Worm (Caenorhabditis elegans) whole organism, young adult: ENCODE data around the gene coq-8.

Source experiments
- T07F8.4 ChIP-seq: sonication (generic microtip); optimal IDR thresholded peaks from 2 replicates; lab custom pipeline; 2016; ENCODE audit warnings: mild to moderate bottlenecking, missing genetic modification characterization, moderate library complexity, missing compliant biosample characterization
- ama-1 ChIP-seq, 3 experiments: fragments of 150-350 bp in 1 of 3; sonication (generic microtip) in 2 of 3; optimal IDR thresholded peaks; 2 replicates each; lab custom pipeline; 2014 to 2018; ENCODE audit warnings: missing biosample characterization in 2 of 3, missing genetic modification characterization in 2 of 3, missing genetic modification reagents in 2 of 3
- bed-2 ChIP-seq: fragments of 200-800 bp; sonication (Bioruptor generic); IDR thresholded peaks from 2 replicates; pipeline ENCODE4 v1.3.6; 2022; ENCODE audit warnings: missing genetic modification reagents, missing genetic modification characterization, missing compliant biosample characterization
- lin-40 ChIP-seq: sonication (generic microtip); optimal IDR thresholded peaks from 2 replicates; lab custom pipeline; 2016; ENCODE audit warnings: missing genetic modification characterization, mild to moderate bottlenecking, missing compliant biosample characterization, missing genotype, missing genetic modification reagents
- lsy-27 ChIP-seq: sonication (generic microtip); optimal IDR thresholded peaks from 2 replicates; lab custom pipeline; 2017; ENCODE audit warnings: missing genetic modification characterization, mild to moderate bottlenecking, missing compliant biosample characterization, antibody characterized with exemption, missing genotype, borderline replicate concordance; ENCODE audit not compliant: insufficient read depth
- mel-28 ChIP-seq: sonication (generic microtip); optimal IDR thresholded peaks from 2 replicates; lab custom pipeline; 2016; ENCODE audit warnings: borderline replicate concordance, mild to moderate bottlenecking, missing genetic modification characterization, missing compliant biosample characterization
- mxl-1 ChIP-seq: sonication (generic microtip); optimal IDR thresholded peaks from 2 replicates; lab custom pipeline; 2016; ENCODE audit warnings: missing genetic modification characterization, missing compliant biosample characterization
- pha-4 ChIP-seq: fragments of 150-350 bp; sonication (generic microtip); optimal IDR thresholded peaks from 2 replicates; lab custom pipeline; 2014; ENCODE audit warnings: missing biosample characterization, missing genetic modification reagents, missing genetic modification characterization
- repo-1 ChIP-seq: sonication (generic microtip); optimal IDR thresholded peaks from 2 replicates; lab custom pipeline; 2017; ENCODE audit warnings: mild to moderate bottlenecking, missing genetic modification characterization, missing compliant biosample characterization
- snpc-1.3 ChIP-seq: sonication (generic microtip); optimal IDR thresholded peaks from 2 replicates; lab custom pipeline; 2017; ENCODE audit warnings: missing genetic modification characterization, mild to moderate bottlenecking, missing compliant biosample characterization, antibody characterized with exemption, moderate library complexity, missing genotype, missing genetic modification reagents; ENCODE audit not compliant: insufficient read depth
- unc-130 ChIP-seq: sonication (generic microtip); optimal IDR thresholded peaks from 2 replicates; lab custom pipeline; 2016; ENCODE audit warnings: missing genetic modification reagents, missing genetic modification characterization, missing compliant biosample characterization
- unc-62 ChIP-seq: fragments of 150-350 bp; optimal IDR thresholded peaks from 2 replicates; lab custom pipeline; 2014; ENCODE audit warnings: missing biosample characterization, missing genetic modification reagents, missing genetic modification characterization

- TF ChIP-seq pha-4 (tag; lab: Kevin White, UChicago) (no peak), mxl-1 (tag; lab: Kevin White, UChicago) (no peak), snpc-1.3 (no peak), bed-2 (GFP tag; lab: Robert Waterston, UW) (no peak), ama-1 (optimal IDR thresholded peaks at IDR 0.05; lab: Kevin White, UChicago) (no peak), ama-1 (GFP tag; optimal IDR thresholded peaks at IDR 0.05; lab: Kevin White, UChicago) (no peak), mel-28 (no peak), unc-130 (GFP tag; lab: Kevin White, UChicago) (no peak), lsy-27 (tag; lab: Kevin White, UChicago) (no peak), T07F8.4 (tag; lab: Kevin White, UChicago) (no peak), lin-40 (tag; lab: Kevin White, UChicago) (no peak), repo-1 (no peak), unc-62 (GFP tag; lab: Kevin White, UChicago) (no peak)
These were observed 32.1 kb downstream of the coq-8 start for ce11 chrIII:4895313-4895712.
